Worm (Caenorhabditis elegans) whole organism, late embryonic: ENCODE results near the gene cbn-1.

ENCODE experiments used
- F13H6.1 ChIP-seq: sonication (generic microtip); optimal IDR thresholded peaks from 2 replicates; lab custom pipeline; 2016; ENCODE audit warnings: missing genetic modification characterization, missing compliant biosample characterization
- Y22D7AL.16 ChIP-seq: sonication (generic microtip); optimal IDR thresholded peaks from 2 replicates; lab custom pipeline; 2016; ENCODE audit warnings: missing genetic modification characterization, missing compliant biosample characterization
- ceh-18 ChIP-seq: sonication (generic microtip); optimal IDR thresholded peaks from 2 replicates; lab custom pipeline; 2016; ENCODE audit warnings: missing genetic modification characterization, missing compliant biosample characterization
- ceh-6 ChIP-seq: fragments of 200-800 bp; sonication (Bioruptor generic); optimal IDR thresholded peaks from 2 replicates; lab custom pipeline; 2018; ENCODE audit warnings: mild to moderate bottlenecking, missing genetic modification characterization, missing compliant biosample characterization
- dmd-4 ChIP-seq: sonication (generic microtip); optimal IDR thresholded peaks from 2 replicates; lab custom pipeline; 2016; ENCODE audit warnings: borderline replicate concordance, missing genetic modification characterization, missing compliant biosample characterization
- fkh-10 ChIP-seq: fragments of 150-350 bp; optimal IDR thresholded peaks from 2 replicates; lab custom pipeline; 2014; ENCODE audit warnings: missing biosample characterization, missing genetic modification reagents, missing genetic modification characterization
- nhr-11 ChIP-seq: fragments of 150-350 bp; optimal IDR thresholded peaks from 2 replicates; lab custom pipeline; 2014; ENCODE audit warnings: missing biosample characterization, missing genetic modification characterization
- pha-4 ChIP-seq: fragments of 150-350 bp; optimal IDR thresholded peaks from 2 replicates; lab custom pipeline; 2018; ENCODE audit warnings: missing biosample characterization, missing genetic modification reagents, missing genetic modification characterization
- pqm-1 ChIP-seq: sonication (generic microtip); optimal IDR thresholded peaks from 2 replicates; lab custom pipeline; 2016; ENCODE audit warnings: missing genetic modification characterization, missing compliant biosample characterization
- tbx-7 ChIP-seq: sonication (generic microtip); optimal IDR thresholded peaks from 2 replicates; lab custom pipeline; 2016; ENCODE audit warnings: missing genotype, missing genetic modification characterization, missing compliant biosample characterization
- unc-42 ChIP-seq: sonication (generic microtip); optimal IDR thresholded peaks from 2 replicates; lab custom pipeline; 2016; ENCODE audit warnings: missing genotype, missing genetic modification characterization, missing compliant biosample characterization
- ztf-16 ChIP-seq: sonication (generic microtip); optimal IDR thresholded peaks from 2 replicates; lab custom pipeline; 2017; ENCODE audit warnings: missing genetic modification characterization, missing compliant biosample characterization

- TF ChIP-seq unc-42 (tag; lab: Kevin White, UChicago) (no peak), tbx-7 (tag; lab: Kevin White, UChicago) (no peak), F13H6.1 (tag; lab: Kevin White, UChicago) (no peak), pqm-1 (tag; lab: Kevin White, UChicago) (no peak), fkh-10 (GFP tag; lab: Kevin White, UChicago) (no peak), Y22D7AL.16 (no peak), pha-4 (tag; lab: Kevin White, UChicago) (no peak), ceh-18 (tag; lab: Kevin White, UChicago) (no peak), ceh-6 (no peak), dmd-4 (tag; lab: Kevin White, UChicago) (no peak), nhr-11 (tag; lab: Kevin White, UChicago) (no peak), ztf-16 (tag; lab: Kevin White, UChicago) (no peak)
Measured at ce11 chrII:349749-350148, 17.4 kb upstream of the cbn-1 start.
